Worm (Caenorhabditis elegans) whole organism, young adult: ENCODE measurements around the gene nmr-2.

Experiments
- B0035.1 ChIP-seq: sonication (generic microtip); optimal IDR thresholded peaks from 2 replicates; lab custom pipeline; 2016; ENCODE audit warnings: missing genetic modification characterization, mild to moderate bottlenecking, missing compliant biosample characterization, missing genotype, missing genetic modification reagents
- B0261.1 ChIP-seq: sonication (generic microtip); optimal IDR thresholded peaks from 2 replicates; lab custom pipeline; 2016; ENCODE audit warnings: mild to moderate bottlenecking, missing genetic modification characterization, moderate library complexity, missing compliant biosample characterization
- B0336.3 ChIP-seq: fragments of 200-800 bp; sonication (Bioruptor generic); IDR thresholded peaks from 2 replicates; pipeline ENCODE4 v1.3.6; 2022; ENCODE audit warnings: missing genetic modification characterization, missing compliant biosample characterization
- D2030.7 ChIP-seq: fragments of 200-800 bp; sonication (Bioruptor generic); IDR thresholded peaks from 2 replicates; pipeline ENCODE4 v1.3.6; 2022; ENCODE audit warnings: missing genetic modification reagents, missing genetic modification characterization, missing compliant biosample characterization
- F33H1.4 ChIP-seq: fragments of 200-800 bp; sonication (Bioruptor generic); IDR thresholded peaks from 2 replicates; pipeline ENCODE4 v1.3.6; 2022; ENCODE audit warnings: missing genetic modification reagents, missing genetic modification characterization, missing compliant biosample characterization
- F57A8.1 ChIP-seq: fragments of 200-800 bp; sonication (Bioruptor generic); optimal IDR thresholded peaks from 2 replicates; lab custom pipeline; 2018; ENCODE audit warnings: mild to moderate bottlenecking, missing genetic modification characterization, moderate library complexity, missing compliant biosample characterization
- F57C9.4 ChIP-seq: sonication (generic microtip); optimal IDR thresholded peaks from 2 replicates; lab custom pipeline; 2017; ENCODE audit warnings: mild to moderate bottlenecking, missing genetic modification characterization, missing compliant biosample characterization
- Y53F4B.3 ChIP-seq: fragments of 200-800 bp; sonication (Bioruptor generic); IDR thresholded peaks from 2 replicates; pipeline ENCODE4 v1.3.6; 2022; ENCODE audit warnings: missing genetic modification reagents, missing genetic modification characterization, missing compliant biosample characterization
- Y53G8AR.9 ChIP-seq: fragments of 200-800 bp; sonication (Bioruptor generic); conservative IDR thresholded peaks from 2 replicates; pipeline ENCODE4 v1.3.6; 2022; ENCODE audit warnings: missing genetic modification reagents, missing genetic modification characterization, missing compliant biosample characterization
- Y56A3A.18 ChIP-seq: fragments of 200-800 bp; sonication (Bioruptor generic); IDR thresholded peaks from 2 replicates; pipeline ENCODE4 v1.3.6; 2022; ENCODE audit warnings: missing genetic modification reagents, missing genetic modification characterization, missing compliant biosample characterization
- Y79H2A.3 ChIP-seq: fragments of 200-800 bp; sonication (Bioruptor generic); conservative IDR thresholded peaks from 2 replicates; pipeline ENCODE4 v1.3.6; 2022; ENCODE audit warnings: missing genetic modification reagents, missing genetic modification characterization, missing compliant biosample characterization
- Y95B8A.8 ChIP-seq: fragments of 200-800 bp; sonication (Bioruptor generic); IDR thresholded peaks from 2 replicates; pipeline ENCODE4 v1.3.6; 2022; ENCODE audit warnings: missing genetic modification reagents, missing genetic modification characterization, missing compliant biosample characterization
- attf-6 ChIP-seq: fragments of 200-800 bp; sonication (Bioruptor generic); IDR thresholded peaks from 2 replicates; pipeline ENCODE4 v1.3.6; 2022; ENCODE audit warnings: missing genetic modification reagents, missing genetic modification characterization, missing compliant biosample characterization
- ccch-3 ChIP-seq: fragments of 200-800 bp; sonication (Bioruptor generic); optimal IDR thresholded peaks from 2 replicates; lab custom pipeline; 2018; ENCODE audit warnings: mild to moderate bottlenecking, missing genetic modification characterization, missing compliant biosample characterization
- cebp-1 ChIP-seq, 2 experiments: fragments of 200-800 bp in 1 of 2; sonication (Bioruptor generic) in 1 of 2; sonication (generic microtip) in 1 of 2; IDR thresholded peaks in 1 of 2; optimal IDR thresholded peaks in 1 of 2; 2 replicates each; pipeline versions ENCODE4 v1.3.6 to Lab custom; 2017 to 2022; ENCODE audit warnings: missing compliant biosample characterization in 2 of 2, missing genetic modification characterization in 2 of 2, mild to moderate bottlenecking in 1 of 2, missing genetic modification reagents in 1 of 2, moderate library complexity in 1 of 2
- ceh-91 ChIP-seq: fragments of 200-800 bp; sonication (Bioruptor generic); IDR thresholded peaks from 2 replicates; pipeline ENCODE4 v1.3.6; 2022; ENCODE audit warnings: missing genetic modification reagents, missing genetic modification characterization, missing compliant biosample characterization
- die-1 ChIP-seq: sonication (generic microtip); optimal IDR thresholded peaks from 2 replicates; lab custom pipeline; 2016; ENCODE audit warnings: missing genotype, mild to moderate bottlenecking, missing genetic modification characterization, missing compliant biosample characterization
- efl-1 ChIP-seq: fragments of 150-350 bp; optimal IDR thresholded peaks from 2 replicates; lab custom pipeline; 2014; ENCODE audit warnings: missing biosample characterization, missing genetic modification reagents, missing genetic modification characterization
- egl-18 ChIP-seq: fragments of 200-800 bp; sonication (Bioruptor generic); IDR thresholded peaks from 2 replicates; pipeline ENCODE4 v1.3.6; 2022; ENCODE audit warnings: missing genetic modification reagents, missing genetic modification characterization, missing compliant biosample characterization
- hlh-26 ChIP-seq: fragments of 200-800 bp; sonication (Bioruptor generic); conservative IDR thresholded peaks from 2 replicates; pipeline ENCODE4 v1.3.6; 2022; ENCODE audit warnings: missing genetic modification reagents, missing genetic modification characterization, missing compliant biosample characterization
- hmg-1.2 ChIP-seq: fragments of 200-800 bp; sonication (Bioruptor generic); IDR thresholded peaks from 2 replicates; pipeline ENCODE4 v1.3.6; 2022; ENCODE audit warnings: missing genetic modification reagents, missing genetic modification characterization, missing compliant biosample characterization
- hsf-1 ChIP-seq: fragments of 200-800 bp; sonication (Bioruptor generic); IDR thresholded peaks from 2 replicates; pipeline ENCODE4 v1.3.6; 2022; ENCODE audit warnings: missing genetic modification reagents, missing genetic modification characterization, missing compliant biosample characterization
- let-607 ChIP-seq, 2 experiments: fragments of 200-800 bp in 1 of 2; sonication (Bioruptor generic) in 1 of 2; sonication (generic microtip) in 1 of 2; optimal IDR thresholded peaks; 2 replicates each; lab custom pipeline; 2016 to 2018; ENCODE audit warnings: mild to moderate bottlenecking in 2 of 2, missing compliant biosample characterization in 2 of 2, missing genetic modification characterization in 2 of 2, moderate library complexity in 2 of 2, missing genotype in 1 of 2
- lin-35 ChIP-seq, 3 experiments: fragments of 150-350 bp in 2 of 3; sonication (generic microtip) in 1 of 3; optimal IDR thresholded peaks; 2 replicates each; lab custom pipeline; 2014 to 2018; ENCODE audit warnings: missing biosample characterization in 3 of 3, missing genetic modification characterization in 3 of 3, missing genetic modification reagents in 3 of 3
- lsl-1 ChIP-seq: fragments of 200-800 bp; sonication (Bioruptor generic); optimal IDR thresholded peaks from 2 replicates; lab custom pipeline; 2018; ENCODE audit warnings: mild to moderate bottlenecking, missing genetic modification characterization, moderate library complexity, missing compliant biosample characterization
- madf-3 ChIP-seq: fragments of 200-800 bp; sonication (Bioruptor generic); IDR thresholded peaks from 2 replicates; pipeline ENCODE4 v1.3.6; 2022; ENCODE audit warnings: missing genetic modification reagents, missing genetic modification characterization, missing compliant biosample characterization
- mes-4 ChIP-seq: sonication (generic microtip); optimal IDR thresholded peaks from 2 replicates; lab custom pipeline; 2016; ENCODE audit warnings: missing genotype, missing genetic modification characterization, missing compliant biosample characterization
- nfya-1 ChIP-seq: sonication (generic microtip); optimal IDR thresholded peaks from 2 replicates; lab custom pipeline; 2017; ENCODE audit warnings: antibody characterized with exemption, missing compliant biosample characterization, missing genetic modification characterization, borderline replicate concordance; ENCODE audit not compliant: insufficient read depth
- nfyb-1 ChIP-seq: fragments of 200-800 bp; sonication (Bioruptor generic); IDR thresholded peaks from 2 replicates; pipeline ENCODE4 v1.3.6; 2022; ENCODE audit warnings: missing genetic modification reagents, missing genetic modification characterization, missing compliant biosample characterization
- nhr-120 ChIP-seq: fragments of 200-800 bp; sonication (Bioruptor generic); IDR thresholded peaks from 2 replicates; pipeline ENCODE4 v1.3.6; 2022; ENCODE audit warnings: missing genetic modification characterization, missing compliant biosample characterization
- nhr-27 ChIP-seq: fragments of 200-800 bp; sonication (Bioruptor generic); optimal IDR thresholded peaks from 2 replicates; lab custom pipeline; 2018; ENCODE audit warnings: mild to moderate bottlenecking, missing genetic modification characterization, moderate library complexity, missing compliant biosample characterization
- nhr-80 ChIP-seq: sonication (generic microtip); optimal IDR thresholded peaks from 2 replicates; lab custom pipeline; 2016; ENCODE audit warnings: missing genetic modification characterization, missing compliant biosample characterization
- snpc-1.1 ChIP-seq: sonication (generic microtip); optimal IDR thresholded peaks from 2 replicates; lab custom pipeline; 2017; ENCODE audit warnings: missing genetic modification characterization, mild to moderate bottlenecking, missing compliant biosample characterization, antibody characterized with exemption, moderate library complexity, missing genotype, missing genetic modification reagents; ENCODE audit not compliant: insufficient read depth
- snpc-1.3 ChIP-seq: sonication (generic microtip); optimal IDR thresholded peaks from 2 replicates; lab custom pipeline; 2017; ENCODE audit warnings: missing genetic modification characterization, mild to moderate bottlenecking, missing compliant biosample characterization, antibody characterized with exemption, moderate library complexity, missing genotype, missing genetic modification reagents; ENCODE audit not compliant: insufficient read depth
- snpc-4 ChIP-seq, 5 experiments: fragments of 150-350 bp in 1 of 5; sonication (generic microtip) in 4 of 5; optimal IDR thresholded peaks; 2 replicates each; lab custom pipeline; 2014 to 2018; ENCODE audit warnings: missing genetic modification characterization in 5 of 5, missing biosample characterization in 3 of 5, antibody characterized with exemption in 2 of 5, mild to moderate bottlenecking in 2 of 5, missing compliant biosample characterization in 2 of 5, missing genotype in 2 of 5, moderate library complexity in 2 of 5, missing genetic modification reagents in 1 of 5
- tbp1 ChIP-seq: fragments of 200-800 bp; sonication (Bioruptor generic); optimal IDR thresholded peaks from 2 replicates; lab custom pipeline; 2018; ENCODE audit warnings: mild to moderate bottlenecking, missing genetic modification characterization, missing compliant biosample characterization
- tbx-9 ChIP-seq: sonication (generic microtip); optimal IDR thresholded peaks from 2 replicates; lab custom pipeline; 2016; ENCODE audit warnings: borderline replicate concordance, missing genetic modification characterization, inconsistent platforms, missing compliant biosample characterization
- unc-130 ChIP-seq: sonication (generic microtip); optimal IDR thresholded peaks from 2 replicates; lab custom pipeline; 2016; ENCODE audit warnings: missing genetic modification reagents, missing genetic modification characterization, missing compliant biosample characterization
- unc-62 ChIP-seq: fragments of 150-350 bp; optimal IDR thresholded peaks from 2 replicates; lab custom pipeline; 2014; ENCODE audit warnings: missing biosample characterization, missing genetic modification reagents, missing genetic modification characterization
- xnd-1 ChIP-seq: sonication (generic microtip); optimal IDR thresholded peaks from 2 replicates; lab custom pipeline; 2016; ENCODE audit warnings: missing genotype, missing genetic modification reagents, missing genetic modification characterization, missing compliant biosample characterization
- zfh-2 ChIP-seq: fragments of 200-800 bp; sonication (Bioruptor generic); conservative IDR thresholded peaks from 2 replicates; pipeline ENCODE4 v1.3.6; 2022; ENCODE audit warnings: missing genetic modification reagents, missing genetic modification characterization, missing compliant biosample characterization
- ztf-18 ChIP-seq: sonication (generic microtip); optimal IDR thresholded peaks from 2 replicates; lab custom pipeline; 2016; ENCODE audit warnings: missing genotype, mild to moderate bottlenecking, missing genetic modification characterization, missing compliant biosample characterization
- ztf-26 ChIP-seq: sonication (generic microtip); optimal IDR thresholded peaks from 2 replicates; lab custom pipeline; 2017; ENCODE audit warnings: missing genetic modification characterization, missing compliant biosample characterization

The nmr-2 gene

DNA sequence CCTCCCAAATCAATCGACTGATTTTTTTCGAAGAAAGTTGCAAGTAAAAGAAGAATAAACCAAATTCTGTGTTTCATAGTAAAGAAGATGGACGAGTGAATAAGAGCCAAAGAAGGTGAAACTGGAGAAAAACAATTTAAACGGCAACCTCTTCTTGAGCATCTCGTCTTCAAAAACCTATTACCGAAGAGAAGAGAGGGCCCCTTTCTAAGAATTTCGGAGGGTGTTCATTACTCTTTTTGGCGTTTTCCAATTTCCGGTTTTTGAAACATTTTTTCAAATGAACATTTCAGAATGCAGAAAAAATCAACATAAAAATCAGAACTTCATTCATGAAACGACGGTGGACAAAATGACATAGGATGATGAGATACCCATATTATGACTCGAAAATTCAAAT, at the start of gene nmr-2:
TSS of gene nmr-2 (minus strand) at position 101 of the 400 bp plus-strand sequence.
- TF ChIP-seq unc-62: no peak
- TF ChIP-seq tbp1: no peak
- TF ChIP-seq ztf-26 (tag; lab: Kevin White, UChicago): no peak
- no peak for TF ChIP-seq hlh-26 (GFP tag; lab: Robert Waterston, UW)

DNA sequence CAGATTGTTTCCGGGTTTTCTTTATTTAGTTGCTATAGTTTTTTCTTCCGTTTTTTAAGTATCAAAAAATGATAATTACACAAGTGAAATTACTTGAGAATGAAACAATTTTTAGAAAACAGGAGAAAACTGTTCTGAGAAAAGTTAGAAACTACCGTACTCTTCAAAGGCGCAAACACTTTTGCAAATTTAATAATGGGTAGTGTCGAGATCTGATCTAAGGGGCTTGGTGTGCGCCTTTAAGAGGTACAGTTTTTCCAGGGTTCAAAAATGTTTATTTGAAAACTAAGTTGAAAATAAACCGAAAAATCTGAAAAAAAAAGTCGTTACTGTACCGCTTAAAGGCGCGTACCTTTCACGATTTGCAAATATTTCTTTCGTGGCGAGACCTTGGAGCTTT, 49.1 kb upstream of the nmr-2 start:
- TF ChIP-seq F33H1.4 (GFP tag; lab: Robert Waterston, UW) (peak; percentile 55; the same call in 1 of the 2 replicates), egl-18 (no peak), ztf-18 (tag; lab: Kevin White, UChicago) (no peak), lsl-1 (GFP tag; lab: Kevin White, UChicago) (peak; percentile 77)

DNA sequence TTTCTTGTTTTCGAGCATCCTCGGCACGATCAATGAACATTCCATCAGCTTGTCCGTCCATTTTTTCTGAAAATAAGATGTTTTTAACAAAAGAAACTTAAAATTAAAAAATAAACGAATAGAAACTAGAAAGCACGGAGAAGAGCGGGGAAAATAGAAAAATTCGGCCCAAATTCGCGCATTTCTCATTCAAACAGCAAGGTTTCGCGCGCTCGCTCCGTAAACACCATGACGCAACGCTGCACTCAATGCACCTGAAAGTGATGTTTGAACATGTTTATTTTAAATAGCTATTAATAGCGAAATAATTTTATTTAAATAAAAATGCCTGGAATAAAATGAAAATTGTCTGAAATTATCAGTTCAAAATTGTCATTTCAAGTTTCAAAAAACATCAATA, 48.1 kb upstream of the nmr-2 start, which contains the start of the genes mcm-3 and C25D7.15:
TSS of gene mcm-3 (minus strand) at position 66 of the 400 bp plus-strand sequence.
TSS of gene C25D7.15 (plus strand) at position 275 of the 400 bp plus-strand sequence.
- TF ChIP-seq madf-3 (GFP tag; lab: Robert Waterston, UW) (peak; percentile 78; the same call in 1 of the 2 replicates), zfh-2 (GFP tag; lab: Robert Waterston, UW) (no peak), ccch-3 (GFP tag; lab: Kevin White, UChicago) (no peak), tbx-9 (tag; lab: Kevin White, UChicago) (no peak), nhr-120 (GFP tag; lab: Robert Waterston, UW) (no peak), hmg-1.2 (GFP tag; lab: Robert Waterston, UW) (peak; percentile 46; the same call in 1 of the 2 replicates), snpc-4 (GFP tag; optimal IDR thresholded peaks at IDR 0.05; lab: Kevin White, UChicago) (no peak), snpc-4 (tag; optimal IDR thresholded peaks at IDR 0.05; lab: Kevin White, UChicago) (peak in 1 of 4 experiments; percentile 42), hsf-1 (GFP tag; lab: Robert Waterston, UW) (peak; percentile 87), nhr-80 (tag; lab: Kevin White, UChicago) (no peak), nfya-1 (tag; lab: Kevin White, UChicago) (no peak), D2030.7 (GFP tag; lab: Robert Waterston, UW) (peak; percentile 87), snpc-1.3 (peak; percentile 27), let-607 (tag; optimal IDR thresholded peaks at IDR 0.05; lab: Kevin White, UChicago) (no peak), Y95B8A.8 (GFP tag; lab: Robert Waterston, UW) (peak; percentile 61; the same call in 1 of the 2 replicates), die-1 (tag; lab: Kevin White, UChicago) (no peak), cebp-1 (GFP tag; IDR thresholded peaks at IDR 0.05; lab: Robert Waterston, UW) (no peak), cebp-1 (tag; optimal IDR thresholded peaks at IDR 0.05; lab: Kevin White, UChicago) (peak; percentile 6), F57A8.1 (GFP tag; lab: Kevin White, UChicago) (no peak), Y53F4B.3 (no peak), nfyb-1 (no peak), snpc-1.1 (tag; lab: Kevin White, UChicago) (peak; percentile 46), xnd-1 (tag; lab: Kevin White, UChicago) (peak; percentile 72), nhr-27 (no peak), B0035.1 (tag; lab: Kevin White, UChicago) (no peak), lin-35 (GFP tag; optimal IDR thresholded peaks at IDR 0.05; lab: Kevin White, UChicago) (peak in 2 of 3 experiments; percentile 45 to 62), ztf-18 (tag; lab: Kevin White, UChicago) (peak; percentile 7), efl-1 (peak; percentile 96), mes-4 (tag; lab: Kevin White, UChicago) (no peak), tbp1 (peak; percentile 55), ceh-91 (GFP tag; lab: Robert Waterston, UW) (peak; percentile 89), Y56A3A.18 (GFP tag; lab: Robert Waterston, UW) (no peak), F57C9.4 (no peak), Y53G8AR.9 (GFP tag; lab: Robert Waterston, UW) (no peak), unc-130 (peak; percentile 0), Y79H2A.3 (GFP tag; lab: Robert Waterston, UW) (no peak), B0336.3 (GFP tag; lab: Robert Waterston, UW) (peak; percentile 50; the same call in 1 of the 2 replicates), B0261.1 (tag; lab: Kevin White, UChicago) (no peak), attf-6 (GFP tag; lab: Robert Waterston, UW) (no peak)
